Worm (Caenorhabditis elegans) whole organism, late embryonic: ENCODE results near the gene his-38.

Experiments used
- C08G9.2 ChIP-seq: sonication (generic microtip); optimal IDR thresholded peaks from 2 replicates; lab custom pipeline; 2016; ENCODE audit warnings: mild to moderate bottlenecking, missing genetic modification characterization, moderate library complexity, missing compliant biosample characterization
- K02D7.2 ChIP-seq: sonication (generic microtip); optimal IDR thresholded peaks from 2 replicates; lab custom pipeline; 2017; ENCODE audit warnings: mild to moderate bottlenecking, missing genetic modification characterization, missing compliant biosample characterization
- T23F11.4 ChIP-seq: fragments of 200-800 bp; sonication (Bioruptor generic); optimal IDR thresholded peaks from 2 replicates; lab custom pipeline; 2018; ENCODE audit warnings: mild to moderate bottlenecking, missing genetic modification characterization, missing compliant biosample characterization
- Y22D7AL.16 ChIP-seq: sonication (generic microtip); optimal IDR thresholded peaks from 2 replicates; lab custom pipeline; 2016; ENCODE audit warnings: missing genetic modification characterization, missing compliant biosample characterization
- ahr-1 ChIP-seq: sonication (generic microtip); optimal IDR thresholded peaks from 2 replicates; lab custom pipeline; 2016; ENCODE audit warnings: missing genetic modification characterization, missing compliant biosample characterization
- ceh-14 ChIP-seq: sonication (generic microtip); optimal IDR thresholded peaks from 2 replicates; lab custom pipeline; 2016; ENCODE audit warnings: missing genotype, missing genetic modification characterization, missing compliant biosample characterization
- ceh-18 ChIP-seq: sonication (generic microtip); optimal IDR thresholded peaks from 2 replicates; lab custom pipeline; 2016; ENCODE audit warnings: missing genetic modification characterization, missing compliant biosample characterization
- ceh-2 ChIP-seq: sonication (generic microtip); optimal IDR thresholded peaks from 2 replicates; lab custom pipeline; 2016; ENCODE audit warnings: missing genotype, missing genetic modification characterization, missing compliant biosample characterization
- ceh-45 ChIP-seq: fragments of 200-800 bp; sonication (Bioruptor generic); IDR thresholded peaks from 2 replicates; pipeline ENCODE4 v1.3.6; 2022; ENCODE audit warnings: missing genetic modification reagents, missing genetic modification characterization, missing compliant biosample characterization
- ceh-9 ChIP-seq: sonication (generic microtip); optimal IDR thresholded peaks from 2 replicates; lab custom pipeline; 2016; ENCODE audit warnings: mild to moderate bottlenecking, missing genetic modification characterization, inconsistent platforms, missing compliant biosample characterization
- che-1 ChIP-seq: sonication (generic microtip); optimal IDR thresholded peaks from 2 replicates; lab custom pipeline; 2016; ENCODE audit warnings: mild to moderate bottlenecking, missing genetic modification characterization, missing compliant biosample characterization
- dmd-4 ChIP-seq: sonication (generic microtip); optimal IDR thresholded peaks from 2 replicates; lab custom pipeline; 2016; ENCODE audit warnings: borderline replicate concordance, missing genetic modification characterization, missing compliant biosample characterization
- dve-1 ChIP-seq: sonication (generic microtip); optimal IDR thresholded peaks from 2 replicates; lab custom pipeline; 2017; ENCODE audit warnings: antibody characterized with exemption, mild to moderate bottlenecking, missing genetic modification characterization, missing compliant biosample characterization
- elt-2 ChIP-seq: sonication (generic microtip); optimal IDR thresholded peaks from 2 replicates; lab custom pipeline; 2016; ENCODE audit warnings: missing genetic modification reagents, missing genetic modification characterization, missing compliant biosample characterization
- ets-4 ChIP-seq: sonication (generic microtip); optimal IDR thresholded peaks from 2 replicates; lab custom pipeline; 2016; ENCODE audit warnings: missing genetic modification characterization, missing compliant biosample characterization
- eyg-1 ChIP-seq: sonication (generic microtip); optimal IDR thresholded peaks from 2 replicates; lab custom pipeline; 2016; ENCODE audit warnings: missing genotype, missing genetic modification characterization, missing compliant biosample characterization
- fkh-10 ChIP-seq: fragments of 150-350 bp; optimal IDR thresholded peaks from 2 replicates; lab custom pipeline; 2014; ENCODE audit warnings: missing biosample characterization, missing genetic modification reagents, missing genetic modification characterization
- gmeb-2 ChIP-seq: sonication (generic microtip); optimal IDR thresholded peaks from 2 replicates; lab custom pipeline; 2016; ENCODE audit warnings: missing genetic modification characterization, inconsistent platforms, missing compliant biosample characterization
- hlh-13 ChIP-seq: fragments of 200-800 bp; sonication (Bioruptor generic); optimal IDR thresholded peaks from 2 replicates; lab custom pipeline; 2018; ENCODE audit warnings: mild to moderate bottlenecking, missing genetic modification characterization, missing compliant biosample characterization
- hlh-30 ChIP-seq: sonication (generic microtip); optimal IDR thresholded peaks from 2 replicates; lab custom pipeline; 2017; ENCODE audit warnings: antibody characterized with exemption, missing genetic modification characterization, missing compliant biosample characterization; ENCODE audit not compliant: insufficient read depth
- hlh-8 ChIP-seq: sonication (generic microtip); optimal IDR thresholded peaks from 2 replicates; lab custom pipeline; 2016; ENCODE audit warnings: missing genotype, missing genetic modification characterization, missing compliant biosample characterization
- lin-11 ChIP-seq: fragments of 200-800 bp; sonication (Bioruptor generic); optimal IDR thresholded peaks from 2 replicates; lab custom pipeline; 2018; ENCODE audit warnings: mild to moderate bottlenecking, missing genetic modification characterization, missing compliant biosample characterization
- mec-3 ChIP-seq: sonication (generic microtip); optimal IDR thresholded peaks from 2 replicates; lab custom pipeline; 2016; ENCODE audit warnings: borderline replicate concordance, missing genetic modification characterization, missing compliant biosample characterization
- nfya-1 ChIP-seq: sonication (generic microtip); optimal IDR thresholded peaks from 2 replicates; lab custom pipeline; 2017; ENCODE audit warnings: missing genetic modification characterization, mild to moderate bottlenecking, missing compliant biosample characterization, antibody characterized with exemption, moderate library complexity
- odd-2 ChIP-seq: sonication (generic microtip); optimal IDR thresholded peaks from 2 replicates; lab custom pipeline; 2017; ENCODE audit warnings: antibody characterized with exemption, mild to moderate bottlenecking, missing genetic modification characterization, missing compliant biosample characterization
- pag-3 ChIP-seq: sonication (generic microtip); optimal IDR thresholded peaks from 2 replicates; lab custom pipeline; 2016; ENCODE audit warnings: missing compliant biosample characterization, missing genetic modification characterization, borderline replicate concordance
- pat-9 ChIP-seq: fragments of 200-800 bp; sonication (Bioruptor generic); optimal IDR thresholded peaks from 2 replicates; lab custom pipeline; 2018; ENCODE audit warnings: mild to moderate bottlenecking, missing genetic modification characterization, moderate library complexity, missing compliant biosample characterization
- pax-1 ChIP-seq: fragments of 150-350 bp; optimal IDR thresholded peaks from 2 replicates; lab custom pipeline; 2014; ENCODE audit warnings: missing biosample characterization, missing genetic modification characterization
- pha-2 ChIP-seq: sonication (generic microtip); optimal IDR thresholded peaks from 2 replicates; lab custom pipeline; 2017; ENCODE audit warnings: mild to moderate bottlenecking, missing genetic modification characterization, missing compliant biosample characterization
- pha-4 ChIP-seq: fragments of 150-350 bp; optimal IDR thresholded peaks from 2 replicates; lab custom pipeline; 2018; ENCODE audit warnings: missing biosample characterization, missing genetic modification reagents, missing genetic modification characterization
- pqm-1 ChIP-seq: sonication (generic microtip); optimal IDR thresholded peaks from 2 replicates; lab custom pipeline; 2016; ENCODE audit warnings: missing genetic modification characterization, missing compliant biosample characterization
- sdc-2 ChIP-seq: sonication (generic microtip); optimal IDR thresholded peaks from 2 replicates; lab custom pipeline; 2016; ENCODE audit warnings: missing genotype, missing genetic modification characterization, missing compliant biosample characterization
- sox-4 ChIP-seq: sonication (generic microtip); optimal IDR thresholded peaks from 2 replicates; lab custom pipeline; 2017; ENCODE audit warnings: mild to moderate bottlenecking, missing genetic modification characterization, inconsistent platforms, missing compliant biosample characterization
- ttx-3 ChIP-seq: sonication (generic microtip); optimal IDR thresholded peaks from 2 replicates; lab custom pipeline; 2016; ENCODE audit warnings: missing genetic modification reagents, missing genetic modification characterization, missing compliant biosample characterization
- unc-3 ChIP-seq, 2 experiments: fragments of 200-800 bp in 1 of 2; sonication (Bioruptor generic) in 1 of 2; sonication (generic microtip) in 1 of 2; conservative IDR thresholded peaks in 1 of 2; optimal IDR thresholded peaks in 1 of 2; 2 replicates each; pipeline versions ENCODE4 v1.3.6 to Lab custom; 2016 to 2022; ENCODE audit warnings: missing compliant biosample characterization in 2 of 2, missing genetic modification characterization in 2 of 2, missing genetic modification reagents in 1 of 2
- unc-86 ChIP-seq: sonication (generic microtip); optimal IDR thresholded peaks from 2 replicates; lab custom pipeline; 2016; ENCODE audit warnings: missing genetic modification characterization, missing compliant biosample characterization

The his-38 gene

DNA sequence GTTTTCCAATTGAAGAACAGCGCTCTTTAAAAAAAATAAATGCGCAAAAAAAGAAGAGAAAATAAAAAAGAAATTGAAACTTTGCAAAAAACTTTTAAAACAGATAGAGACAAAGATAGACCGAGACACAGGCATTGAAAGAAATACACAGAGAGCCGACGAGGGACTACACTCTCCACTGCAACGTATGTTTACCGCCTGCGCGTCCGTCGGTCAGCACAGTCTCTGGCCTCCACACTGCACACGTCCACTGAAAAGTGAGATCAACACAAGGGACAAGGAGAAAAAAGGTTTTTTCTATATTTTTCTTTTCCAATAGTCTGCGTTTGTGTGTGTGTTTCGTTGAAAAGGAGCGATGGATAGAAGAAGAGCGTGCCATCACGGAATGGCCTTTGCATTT lies 3.2 kb downstream of the his-38 start:
- TF ChIP-seq nfya-1 (peak; percentile 63), unc-86 (tag; lab: Kevin White, UChicago) (no peak), pha-4 (no peak), dmd-4 (tag; lab: Kevin White, UChicago) (no peak), Y22D7AL.16 (tag; lab: Kevin White, UChicago) (no peak), dve-1 (tag; lab: Kevin White, UChicago) (peak; percentile 16), odd-2 (no peak), lin-11 (no peak), ceh-18 (tag; lab: Kevin White, UChicago) (peak; percentile 32)

DNA sequence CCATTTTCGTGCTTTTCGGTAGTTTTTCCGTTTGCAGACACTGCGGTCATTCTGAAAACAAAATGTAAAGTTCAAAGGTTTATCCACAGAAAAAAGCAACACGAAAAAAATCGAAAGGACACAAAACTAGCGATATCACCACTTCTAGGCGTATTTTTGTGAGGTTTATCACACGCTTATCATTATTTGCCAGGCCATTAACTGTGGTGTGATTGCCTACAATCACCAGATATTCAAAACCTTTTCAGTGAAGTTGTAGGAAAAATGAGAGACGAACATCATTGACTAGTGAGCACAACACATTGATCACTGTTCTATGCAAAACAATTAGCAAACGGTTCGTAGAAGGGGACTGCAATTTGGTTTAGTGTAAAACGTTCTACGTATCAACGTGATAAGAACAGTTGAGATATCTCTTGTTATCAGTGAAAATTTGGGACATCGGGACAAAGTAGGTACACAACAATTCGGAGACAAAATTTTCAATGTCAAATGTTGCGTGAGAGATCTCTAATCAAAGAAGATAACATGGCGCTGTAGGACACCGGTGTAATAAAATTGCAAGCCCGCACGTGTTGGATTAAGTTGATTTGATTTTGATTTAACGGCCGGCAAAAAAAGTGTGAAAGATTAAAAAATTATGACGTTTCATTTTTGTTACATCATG lies 4.0 kb downstream of the his-38 start, which contains the start of gene sur-5:
Gene sur-5, minus strand, starts transcription at position 51 of the 667 bp plus-strand sequence.
- TF ChIP-seq K02D7.2 (tag; lab: Kevin White, UChicago) = no peak
- peak; percentile 87 for TF ChIP-seq elt-2 (tag; lab: Kevin White, UChicago)
- TF ChIP-seq sox-4 (tag; lab: Kevin White, UChicago) = no peak
- no peak for TF ChIP-seq pax-1 (tag; lab: Kevin White, UChicago)
- TF ChIP-seq, all 69 proteins: peak for 1

DNA sequence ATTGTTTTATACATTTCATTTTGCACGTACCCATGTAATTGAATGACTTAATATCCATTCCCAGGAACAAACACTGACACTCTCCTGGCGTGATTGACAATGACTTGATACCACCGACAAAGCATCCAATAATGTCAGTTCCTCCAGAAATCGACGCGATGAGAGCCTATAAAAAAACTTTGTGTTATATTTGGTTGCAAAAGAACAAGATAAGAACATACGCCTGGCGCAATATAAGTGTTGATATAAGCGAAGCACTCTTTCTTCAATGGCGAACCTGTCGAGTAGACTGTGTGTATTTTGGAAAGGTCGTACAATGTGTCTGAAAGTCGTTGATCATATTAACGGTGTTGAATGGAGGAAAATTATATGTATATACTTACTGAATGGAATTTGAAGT lies 6.6 kb downstream of the his-38 start:
- TF ChIP-seq unc-86 (tag; lab: Kevin White, UChicago) (no peak), unc-3 (GFP tag; conservative IDR thresholded peaks at IDR 0.05; lab: Robert Waterston, UW) (no peak), unc-3 (tag; optimal IDR thresholded peaks at IDR 0.05; lab: Kevin White, UChicago) (no peak), pag-3 (tag; lab: Kevin White, UChicago) (no peak), ceh-9 (tag; lab: Kevin White, UChicago) (no peak), T23F11.4 (GFP tag; lab: Kevin White, UChicago) (no peak), odd-2 (no peak), elt-2 (tag; lab: Kevin White, UChicago) (no peak), mec-3 (tag; lab: Kevin White, UChicago) (no peak), hlh-30 (tag; lab: Kevin White, UChicago) (no peak), ets-4 (tag; lab: Kevin White, UChicago) (no peak), che-1 (tag; lab: Kevin White, UChicago) (no peak), ceh-18 (tag; lab: Kevin White, UChicago) (no peak), pat-9 (tag; lab: Kevin White, UChicago) (no peak), nfya-1 (no peak), sdc-2 (tag; lab: Kevin White, UChicago) (no peak), dve-1 (tag; lab: Kevin White, UChicago) (no peak), ceh-14 (tag; lab: Kevin White, UChicago) (no peak), pha-4 (no peak), gmeb-2 (tag; lab: Kevin White, UChicago) (no peak)

DNA sequence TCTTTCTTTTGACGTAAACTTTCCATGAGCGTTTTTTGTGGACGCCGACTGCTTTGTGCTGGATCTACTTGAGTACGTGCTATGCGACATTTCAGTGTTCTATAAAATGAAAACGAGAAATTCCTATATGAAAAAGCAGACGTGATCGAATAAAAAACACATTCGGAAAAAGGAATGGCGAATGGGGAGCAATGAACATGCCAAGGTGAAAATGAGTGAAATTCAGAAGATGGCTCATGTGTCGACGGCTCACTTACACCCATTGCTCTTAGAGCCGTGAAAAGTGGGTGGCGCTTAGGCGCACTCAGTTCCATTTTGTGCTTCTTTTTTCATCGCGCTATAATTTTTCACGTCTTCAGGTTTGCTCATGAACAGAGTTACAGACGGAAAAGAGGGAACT lies 11.0 kb downstream of the his-38 start, which contains the start of gene K03A1.4:
Gene K03A1.4, minus strand, starts transcription at position 101 of the 400 bp plus-strand sequence.
- TF ChIP-seq pha-2 (tag; lab: Kevin White, UChicago) = no peak

DNA sequence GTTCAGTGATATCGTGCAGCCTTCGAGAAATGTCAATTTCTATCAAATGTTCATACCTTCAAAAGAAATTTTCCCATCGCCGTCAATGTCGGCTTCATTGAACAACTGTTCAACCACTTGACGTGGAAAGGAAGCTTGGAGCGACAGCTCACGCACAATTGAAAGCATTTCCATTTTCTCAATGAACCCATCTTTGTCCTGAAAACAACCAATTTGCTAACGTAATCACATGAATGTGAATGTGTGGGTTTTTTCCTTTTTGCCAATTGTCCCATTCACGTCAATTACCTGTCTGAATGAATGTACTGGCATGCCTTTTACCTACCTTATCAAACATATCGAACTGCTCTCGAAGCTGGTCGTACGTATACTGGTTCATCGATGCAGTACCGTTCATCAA lies 13.4 kb downstream of the his-38 start:
- TF ChIP-seq ttx-3 (tag; lab: Kevin White, UChicago) (no peak), fkh-10 (no peak), ets-4 (tag; lab: Kevin White, UChicago) (no peak), pqm-1 (tag; lab: Kevin White, UChicago) (no peak), ceh-45 (GFP tag; lab: Robert Waterston, UW) (no peak), C08G9.2 (tag; lab: Kevin White, UChicago) (no peak), hlh-13 (no peak), ahr-1 (tag; lab: Kevin White, UChicago) (no peak), gmeb-2 (tag; lab: Kevin White, UChicago) (no peak), ceh-2 (tag; lab: Kevin White, UChicago) (no peak), eyg-1 (no peak), hlh-8 (tag; lab: Kevin White, UChicago) (no peak), pha-2 (tag; lab: Kevin White, UChicago) (no peak)
